Worm (Caenorhabditis elegans) whole organism, L4 larva: ENCODE data around the gene gex-4.

Source experiments
- Y48G9A.11 ChIP-seq: fragments of 200-800 bp; sonication (Bioruptor generic); IDR thresholded peaks from 2 replicates; pipeline ENCODE4 v1.3.6; 2022; ENCODE audit warnings: missing genetic modification reagents, missing genetic modification characterization, missing compliant biosample characterization
- ces-1 ChIP-seq: fragments of 150-350 bp; sonication (generic microtip); optimal IDR thresholded peaks from 4 replicates; lab custom pipeline; 2014; ENCODE audit warnings: missing biosample characterization, missing genetic modification reagents, missing genetic modification characterization
- egl-27 ChIP-seq: sonication (generic microtip); optimal IDR thresholded peaks from 3 replicates; lab custom pipeline; 2017; ENCODE audit warnings: missing biosample characterization, missing genetic modification reagents, missing genetic modification characterization
- lin-39 ChIP-seq: fragments of 150-350 bp; optimal IDR thresholded peaks from 2 replicates; lab custom pipeline; 2014; ENCODE audit warnings: missing biosample characterization, missing genetic modification reagents, missing genetic modification characterization
- mes-2 ChIP-seq: sonication (generic microtip); optimal IDR thresholded peaks from 2 replicates; lab custom pipeline; 2016; ENCODE audit warnings: missing genotype, mild to moderate bottlenecking, missing genetic modification characterization, missing compliant biosample characterization; ENCODE audit not compliant: poor library complexity, severe bottlenecking
- nhr-111 ChIP-seq: fragments of 200-800 bp; sonication (Bioruptor generic); optimal IDR thresholded peaks from 2 replicates; lab custom pipeline; 2018; ENCODE audit warnings: mild to moderate bottlenecking, missing genetic modification characterization, missing compliant biosample characterization
- nhr-237 ChIP-seq: sonication (generic microtip); optimal IDR thresholded peaks from 2 replicates; lab custom pipeline; 2017; ENCODE audit warnings: missing biosample characterization, missing genetic modification characterization
- nhr-25 ChIP-seq: sonication (generic microtip); optimal IDR thresholded peaks from 2 replicates; lab custom pipeline; 2017; ENCODE audit warnings: missing genetic modification characterization, mild to moderate bottlenecking, missing compliant biosample characterization, antibody characterized with exemption, moderate library complexity, borderline replicate concordance; ENCODE audit not compliant: insufficient read depth
- pha-4 ChIP-seq, 2 experiments: fragments of 150-350 bp in 1 of 2; fragments of 200-800 bp in 1 of 2; sonication (Bioruptor generic) in 1 of 2; IDR thresholded peaks in 1 of 2; optimal IDR thresholded peaks in 1 of 2; 2 replicates each; pipeline versions ENCODE4 v1.3.6 to Lab custom; 2014 to 2022; ENCODE audit warnings: missing genetic modification characterization in 2 of 2, missing genetic modification reagents in 2 of 2, missing biosample characterization in 1 of 2, missing compliant biosample characterization in 1 of 2
- skn-1 ChIP-seq: fragments of 150-350 bp; optimal IDR thresholded peaks from 2 replicates; lab custom pipeline; 2014; ENCODE audit warnings: missing biosample characterization, missing genetic modification characterization
- snpc-4 ChIP-seq: fragments of 150-350 bp; optimal IDR thresholded peaks from 2 replicates; lab custom pipeline; 2014; ENCODE audit warnings: missing biosample characterization, missing genetic modification characterization
- zag-1 ChIP-seq: fragments of 150-350 bp; optimal IDR thresholded peaks from 2 replicates; lab custom pipeline; 2014; ENCODE audit warnings: missing biosample characterization, missing genetic modification characterization
- zip-11 ChIP-seq: fragments of 200-800 bp; sonication (Bioruptor generic); IDR thresholded peaks from 2 replicates; pipeline ENCODE4 v1.3.6; 2022; ENCODE audit warnings: missing genetic modification characterization, missing compliant biosample characterization
- ztf-11 ChIP-seq: fragments of 150-350 bp; optimal IDR thresholded peaks from 2 replicates; lab custom pipeline; 2014; ENCODE audit warnings: missing biosample characterization, missing genetic modification characterization

DNA sequence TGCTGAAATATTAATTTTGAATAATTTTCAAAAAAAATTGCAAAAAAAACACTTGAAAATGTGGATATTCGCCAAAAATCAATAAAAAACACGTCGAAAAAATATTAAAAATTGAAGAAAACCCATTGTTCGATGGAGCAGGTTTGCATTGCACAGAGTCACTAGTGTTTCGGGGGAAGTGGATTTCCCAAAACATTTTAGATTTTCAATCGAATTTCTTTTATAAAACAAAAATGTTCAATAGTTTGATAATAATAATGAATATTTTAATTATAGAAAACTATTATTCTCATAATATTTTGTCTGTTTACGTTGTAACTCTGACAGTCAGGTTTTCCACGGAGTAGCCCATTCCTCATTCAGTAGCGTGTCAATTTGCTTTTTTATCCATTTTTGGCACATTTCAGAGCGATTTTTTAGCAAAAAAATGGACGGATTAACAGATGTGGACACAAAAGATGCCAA is at the start of gene gex-4, which contains the start of gene gphr-1:
- TF ChIP-seq ces-1 (GFP tag; lab: Kevin White, UChicago) (no peak), ztf-11 (tag; lab: Kevin White, UChicago) (no peak), snpc-4 (tag; lab: Kevin White, UChicago) (no peak), nhr-25 (tag; lab: Kevin White, UChicago) (no peak), zag-1 (tag; lab: Kevin White, UChicago) (no peak), lin-39 (no peak), nhr-111 (GFP tag; lab: Kevin White, UChicago) (no peak), zip-11 (GFP tag; lab: Robert Waterston, UW) (no peak), mes-2 (tag; lab: Kevin White, UChicago) (peak; percentile 77), pha-4 (GFP tag; IDR thresholded peaks at IDR 0.05; lab: Robert Waterston, UW) (no peak), pha-4 (tag; optimal IDR thresholded peaks at IDR 0.05; lab: Kevin White, UChicago) (peak; percentile 16), nhr-237 (tag; lab: Kevin White, UChicago) (no peak), Y48G9A.11 (no peak), egl-27 (tag; lab: Kevin White, UChicago) (no peak), skn-1 (tag; lab: Kevin White, UChicago) (no peak)
